Worm (Caenorhabditis elegans): ENCODE data around the gene ucr-1.

Gene ucr-1

ce11 chrIII:5553098-5553497 is 38.8 kb upstream of the ucr-1 start (continued):
- TF ChIP-seq ztf-25 (GFP tag; IDR thresholded peaks at IDR 0.05) (no peak), attf-5 (GFP tag; optimal IDR thresholded peaks at IDR 0.05) (peak; percentile 45), F22D6.2 (tag; optimal IDR thresholded peaks at IDR 0.05) (no peak), atf-7 (tag; optimal IDR thresholded peaks at IDR 0.05) (peak; percentile 64), pbrm-1 (GFP tag; IDR thresholded peaks at IDR 0.05) (no peak), sea-2 (GFP tag; IDR thresholded peaks at IDR 0.05) (no peak), B0261.1 (tag; optimal IDR thresholded peaks at IDR 0.05) (no peak), repo-1 (tag; optimal IDR thresholded peaks at IDR 0.05) (peak; percentile 19), Y56A3A.18 (GFP tag; IDR thresholded peaks at IDR 0.05) (no peak), tbp1 (GFP tag; optimal IDR thresholded peaks at IDR 0.05) (peak; percentile 13), ztf-6 (GFP tag; IDR thresholded peaks at IDR 0.05) (no peak), hrde-1 (tag; optimal IDR thresholded peaks at IDR 0.05; ENCODE audit: borderline replicate concordance) (no peak), madf-8 (GFP tag; conservative IDR thresholded peaks at IDR 0.05) (no peak), Y67H2A.10 (GFP tag; conservative IDR thresholded peaks at IDR 0.05) (no peak), ceh-100 (GFP tag; IDR thresholded peaks at IDR 0.05) (no peak), Y53G8AR.9 (GFP tag; conservative IDR thresholded peaks at IDR 0.05) (peak; percentile 55; the same call in 1 of the 2 replicates), B0336.3 (GFP tag; IDR thresholded peaks at IDR 0.05) (peak; percentile 54), C17E4.6 (GFP tag; IDR thresholded peaks at IDR 0.05) (no peak), tbx-9 (tag; optimal IDR thresholded peaks at IDR 0.05; ENCODE audit: borderline replicate concordance) (no peak), Y95B8A.8 (GFP tag; IDR thresholded peaks at IDR 0.05) (0 out of 2 replicates have a peak, but pooled peaks have one; percentile 53), dpl-1 (GFP tag; optimal IDR thresholded peaks at IDR 0.05) (no peak), ets-4 (GFP tag; optimal IDR thresholded peaks at IDR 0.05) (peak; percentile 2), F23B12.7 (tag; optimal IDR thresholded peaks at IDR 0.05; ENCODE audit: insufficient read depth) (peak; percentile 20), bed-2 (GFP tag; IDR thresholded peaks at IDR 0.05) (no peak), D2030.7 (GFP tag; IDR thresholded peaks at IDR 0.05) (no peak), rpc-1 (optimal IDR thresholded peaks at IDR 0.05) (no peak), rpc-1 (tag; optimal IDR thresholded peaks at IDR 0.05) (no peak), F33H1.4 (GFP tag; IDR thresholded peaks at IDR 0.05) (no peak), cebp-1 (GFP tag; IDR thresholded peaks at IDR 0.05) (0 out of 2 replicates have a peak, but pooled peaks have one; percentile 17), cebp-1 (tag; optimal IDR thresholded peaks at IDR 0.05) (peak; percentile 64), ceh-40 (GFP tag; IDR thresholded peaks at IDR 0.05) (no peak), ekl-4 (GFP tag; IDR thresholded peaks at IDR 0.05) (no peak), akir-1 (GFP tag; optimal IDR thresholded peaks at IDR 0.05) (no peak), efl-1 (GFP tag; optimal IDR thresholded peaks at IDR 0.05) (no peak), ceh-58 (GFP tag; IDR thresholded peaks at IDR 0.05) (no peak), gei-17 (GFP tag; optimal IDR thresholded peaks at IDR 0.05) (no peak), rec-8 (tag; optimal IDR thresholded peaks at IDR 0.05) (no peak), unc-62 (GFP tag; optimal IDR thresholded peaks at IDR 0.05) (peak; percentile 90), lag-1 (GFP tag; IDR thresholded peaks at IDR 0.05) (no peak), lir-1 (GFP tag; conservative IDR thresholded peaks at IDR 0.05) (0 out of 2 replicates have a peak, but pooled peaks have one; percentile 10), nhr-80 (tag; optimal IDR thresholded peaks at IDR 0.05) (peak; percentile 78), lin-40 (tag; optimal IDR thresholded peaks at IDR 0.05) (peak; percentile 26), ztf-22 (GFP tag; optimal IDR thresholded peaks at IDR 0.05) (peak; percentile 44), sptf-2 (GFP tag; optimal IDR thresholded peaks at IDR 0.05) (no peak), ztf-28 (GFP tag; IDR thresholded peaks at IDR 0.05) (no peak), pha-4 (tag; optimal IDR thresholded peaks at IDR 0.05) (peak; percentile 76), T26A5.8 (tag; optimal IDR thresholded peaks at IDR 0.05) (no peak), hmg-1.2 (GFP tag; IDR thresholded peaks at IDR 0.05) (no peak), mel-28 (tag; optimal IDR thresholded peaks at IDR 0.05; ENCODE audit: borderline replicate concordance) (no peak), sdz-38 (tag; optimal IDR thresholded peaks at IDR 0.05) (no peak)
